Fruit fly (Drosophila melanogaster) whole organism, embryonic: Measurements from ENCODE around the gene Fatp1.

ENCODE experiments used
- Antp ChIP-seq: fragments of 200-800 bp; sonication (Bioruptor generic); optimal IDR thresholded peaks from 3 replicates; lab custom pipeline; 2016; ENCODE audit warnings: missing biosample characterization, missing genetic modification characterization
- BtbVII ChIP-seq: fragments of 200-800 bp; sonication (Bioruptor generic); optimal IDR thresholded peaks from 3 replicates; lab custom pipeline; 2017; ENCODE audit warnings: missing biosample characterization, mild to moderate bottlenecking, missing genetic modification characterization
- CG10274 ChIP-seq: fragments of 200-800 bp; sonication (Bioruptor generic); optimal IDR thresholded peaks from 3 replicates; lab custom pipeline; 2017; ENCODE audit warnings: missing biosample characterization, mild to moderate bottlenecking, missing genetic modification characterization
- CG10431 ChIP-seq: fragments of 200-800 bp; sonication (Bioruptor generic); optimal IDR thresholded peaks from 3 replicates; lab custom pipeline; 2018; ENCODE audit warnings: missing biosample characterization, mild to moderate bottlenecking, missing genetic modification characterization
- CG11247 ChIP-seq: fragments of 200-800 bp; sonication (Bioruptor generic); IDR thresholded peaks from 2 replicates; pipeline ENCODE4 v1.3.6; 2022; ENCODE audit warnings: missing biosample characterization, missing genetic modification characterization
- CG11504 ChIP-seq: fragments of 200-800 bp; sonication (Bioruptor generic); optimal IDR thresholded peaks from 3 replicates; lab custom pipeline; 2019; ENCODE audit warnings: missing biosample characterization, mild to moderate bottlenecking, missing genetic modification characterization, moderate library complexity
- CG15479 ChIP-seq: fragments of 200-800 bp; sonication (Bioruptor generic); optimal IDR thresholded peaks from 3 replicates; lab custom pipeline; 2019; ENCODE audit warnings: missing biosample characterization, mild to moderate bottlenecking, missing genetic modification characterization, moderate library complexity
- CG15696 ChIP-seq: fragments of 200-800 bp; sonication (Bioruptor generic); optimal IDR thresholded peaks from 2 replicates; lab custom pipeline; 2019; ENCODE audit warnings: missing biosample characterization, mild to moderate bottlenecking, missing genetic modification characterization, moderate library complexity
- CG17361 ChIP-seq: fragments of 200-800 bp; sonication (Bioruptor generic); IDR thresholded peaks from 3 replicates; pipeline ENCODE4 v1.3.6; 2022; ENCODE audit warnings: missing biosample characterization, missing genetic modification characterization
- CG17802 ChIP-seq: fragments of 200-800 bp; sonication (Bioruptor generic); optimal IDR thresholded peaks from 2 replicates; lab custom pipeline; 2018; ENCODE audit warnings: missing biosample characterization, mild to moderate bottlenecking, missing genetic modification characterization, moderate library complexity
- CG18599 ChIP-seq: fragments of 200-800 bp; sonication (Bioruptor generic); optimal IDR thresholded peaks from 3 replicates; lab custom pipeline; 2017; ENCODE audit warnings: missing biosample characterization, missing genetic modification characterization, mild to moderate bottlenecking, moderate library complexity, missing genetic modification reagents
- CG2116 ChIP-seq: fragments of 200-800 bp; sonication (Bioruptor generic); optimal IDR thresholded peaks from 3 replicates; lab custom pipeline; 2018; ENCODE audit warnings: missing biosample characterization, mild to moderate bottlenecking, missing genetic modification characterization
- CG31365 ChIP-seq: fragments of 200-800 bp; sonication (Bioruptor generic); optimal IDR thresholded peaks from 2 replicates; lab custom pipeline; 2018; ENCODE audit warnings: missing biosample characterization, mild to moderate bottlenecking, missing genetic modification characterization
- CG33557 ChIP-seq: fragments of 200-800 bp; sonication (Bioruptor generic); optimal IDR thresholded peaks from 2 replicates; lab custom pipeline; 2019; ENCODE audit warnings: missing biosample characterization, mild to moderate bottlenecking, missing genetic modification characterization, moderate library complexity
- CG4707 ChIP-seq: fragments of 200-800 bp; sonication (Bioruptor generic); optimal IDR thresholded peaks from 2 replicates; lab custom pipeline; 2018; ENCODE audit warnings: missing biosample characterization, mild to moderate bottlenecking, missing genetic modification characterization, moderate library complexity
- CG6254 ChIP-seq: fragments of 200-800 bp; sonication (Bioruptor generic); optimal IDR thresholded peaks from 3 replicates; lab custom pipeline; 2017; ENCODE audit warnings: mild to moderate bottlenecking, missing biosample characterization, missing genetic modification reagents, missing genetic modification characterization
- CG6854 ChIP-seq: fragments of 200-800 bp; sonication (Bioruptor generic); optimal IDR thresholded peaks from 3 replicates; lab custom pipeline; 2017; ENCODE audit warnings: missing biosample characterization, mild to moderate bottlenecking, missing genetic modification characterization
- CG7372 ChIP-seq: fragments of 200-800 bp; sonication (Bioruptor generic); IDR thresholded peaks from 2 replicates; pipeline ENCODE4 v1.3.6; 2022; ENCODE audit warnings: missing biosample characterization, missing genetic modification characterization
- CG7745 ChIP-seq: fragments of 200-800 bp; sonication (Bioruptor generic); optimal IDR thresholded peaks from 2 replicates; lab custom pipeline; 2018; ENCODE audit warnings: missing biosample characterization, mild to moderate bottlenecking, missing genetic modification characterization, moderate library complexity
- CG7928 ChIP-seq: fragments of 200-800 bp; sonication (Bioruptor generic); optimal IDR thresholded peaks from 2 replicates; lab custom pipeline; 2017; ENCODE audit warnings: missing biosample characterization, mild to moderate bottlenecking, missing genetic modification characterization
- CG7963 ChIP-seq: fragments of 200-800 bp; sonication (Bioruptor generic); IDR thresholded peaks from 3 replicates; pipeline ENCODE4 v1.3.6; 2022; ENCODE audit warnings: missing biosample characterization, missing genetic modification characterization; ENCODE audit not compliant: partially characterized antibody
- CG8359 ChIP-seq: fragments of 200-800 bp; sonication (Bioruptor generic); optimal IDR thresholded peaks from 2 replicates; lab custom pipeline; 2017; ENCODE audit warnings: missing biosample characterization, mild to moderate bottlenecking, missing genetic modification characterization, borderline replicate concordance
- Dbx ChIP-seq: fragments of 200-800 bp; sonication (Bioruptor generic); IDR thresholded peaks from 3 replicates; pipeline ENCODE4 v1.3.6; 2022; ENCODE audit warnings: missing biosample characterization, missing genetic modification characterization
- Doc2 ChIP-seq: fragments of 200-800 bp; sonication (Bioruptor generic); IDR thresholded peaks from 2 replicates; pipeline ENCODE4 v1.3.6; 2022; ENCODE audit warnings: missing biosample characterization, missing genetic modification characterization
- E2f2 ChIP-seq: fragments of 200-800 bp; sonication (Bioruptor generic); IDR thresholded peaks from 2 replicates; pipeline ENCODE4 v1.3.6; 2022; ENCODE audit warnings: missing biosample characterization, missing genetic modification characterization
- H15 ChIP-seq: fragments of 200-800 bp; sonication (Bioruptor generic); IDR thresholded peaks from 3 replicates; pipeline ENCODE4 v1.3.6; 2022; ENCODE audit warnings: missing biosample characterization, missing genetic modification characterization
- Hand ChIP-seq: fragments of 200-800 bp; sonication (Bioruptor generic); optimal IDR thresholded peaks from 2 replicates; lab custom pipeline; 2017; ENCODE audit warnings: mild to moderate bottlenecking, missing biosample characterization, missing genetic modification reagents, missing genetic modification characterization
- Med ChIP-seq: fragments of 200-800 bp; sonication (Bioruptor generic); peaks from one replicate; lab custom pipeline; 2016; ENCODE audit warnings: missing biosample characterization, missing genetic modification characterization, mild to moderate bottlenecking, inconsistent platforms, moderate library complexity
- NC2β ChIP-seq: fragments of 200-800 bp; sonication (Bioruptor generic); optimal IDR thresholded peaks from 2 replicates; lab custom pipeline; 2016; ENCODE audit warnings: missing biosample characterization, missing genetic modification characterization
- Neu2 ChIP-seq: fragments of 200-800 bp; sonication (Bioruptor generic); optimal IDR thresholded peaks from 3 replicates; lab custom pipeline; 2016; ENCODE audit warnings: missing biosample characterization, missing genetic modification characterization, borderline replicate concordance
- Opbp ChIP-seq: fragments of 200-800 bp; sonication (Bioruptor generic); IDR thresholded peaks from 3 replicates; pipeline ENCODE4 v1.3.6; 2022; ENCODE audit warnings: missing biosample characterization, missing genetic modification characterization; ENCODE audit not compliant: partially characterized antibody
- PHDP ChIP-seq: fragments of 200-800 bp; sonication (Bioruptor generic); optimal IDR thresholded peaks from 3 replicates; lab custom pipeline; 2018; ENCODE audit warnings: missing biosample characterization, mild to moderate bottlenecking, missing genetic modification characterization, moderate library complexity
- Ptx1 ChIP-seq: fragments of 200-800 bp; sonication (Bioruptor generic); IDR thresholded peaks from 2 replicates; pipeline ENCODE4 v1.3.6; 2022; ENCODE audit warnings: missing biosample characterization, missing genetic modification characterization
- Tbp ChIP-seq: fragments of >200 bp; optimal IDR thresholded peaks from 2 replicates; lab custom pipeline; 2018; ENCODE audit warnings: missing biosample characterization, missing genetic modification characterization
- Usf ChIP-seq: fragments of 200-800 bp; sonication (Bioruptor generic); optimal IDR thresholded peaks from 2 replicates; lab custom pipeline; 2017; ENCODE audit warnings: missing genotype, missing biosample characterization, missing genetic modification characterization
- abd-A ChIP-seq: fragments of 200-800 bp; sonication (Bioruptor generic); optimal IDR thresholded peaks from 3 replicates; lab custom pipeline; 2019; ENCODE audit warnings: missing biosample characterization, mild to moderate bottlenecking, missing genetic modification characterization, moderate library complexity
- aop ChIP-seq: fragments of 200-800 bp; sonication (Bioruptor generic); IDR thresholded peaks from 2 replicates; pipeline ENCODE4 v1.3.6; 2022; ENCODE audit warnings: missing biosample characterization, missing genetic modification characterization
- cad ChIP-seq: fragments of >200 bp; optimal IDR thresholded peaks from 2 replicates; lab custom pipeline; 2017; ENCODE audit warnings: missing biosample characterization, missing genetic modification characterization
- dysf ChIP-seq: fragments of 200-800 bp; sonication (Bioruptor generic); IDR thresholded peaks from 3 replicates; pipeline ENCODE4 v1.3.6; 2022; ENCODE audit warnings: missing biosample characterization, missing genetic modification characterization
- ems ChIP-seq: fragments of 200-800 bp; sonication (Bioruptor generic); optimal IDR thresholded peaks from 3 replicates; lab custom pipeline; 2016; ENCODE audit warnings: missing biosample characterization, missing genetic modification characterization
- exex ChIP-seq: fragments of 200-800 bp; sonication (Bioruptor generic); optimal IDR thresholded peaks from 4 replicates; lab custom pipeline; 2018; ENCODE audit warnings: missing biosample characterization, mild to moderate bottlenecking, missing genetic modification characterization, moderate library complexity
- hth ChIP-seq: fragments of >200 bp; optimal IDR thresholded peaks from 2 replicates; lab custom pipeline; 2017; ENCODE audit warnings: inconsistent platforms
- kay ChIP-seq: fragments of 200-800 bp; sonication (Bioruptor generic); optimal IDR thresholded peaks from 2 replicates; lab custom pipeline; 2016; ENCODE audit warnings: missing biosample characterization, missing genetic modification characterization
- kni ChIP-seq: fragments of 200-800 bp; sonication (Bioruptor generic); optimal IDR thresholded peaks from 3 replicates; lab custom pipeline; 2017; ENCODE audit warnings: mild to moderate bottlenecking, missing biosample characterization, missing genetic modification reagents, missing genetic modification characterization
- lab ChIP-seq: fragments of 200-800 bp; sonication (Bioruptor generic); optimal IDR thresholded peaks from 3 replicates; lab custom pipeline; 2017; ENCODE audit warnings: missing biosample characterization, missing genetic modification characterization, mild to moderate bottlenecking, moderate library complexity, missing genetic modification reagents
- mld ChIP-seq: fragments of 200-800 bp; sonication (Bioruptor generic); IDR thresholded peaks from 3 replicates; pipeline ENCODE4 v1.3.6; 2022; ENCODE audit warnings: missing biosample characterization, missing genetic modification characterization; ENCODE audit not compliant: partially characterized antibody
- odd ChIP-seq: fragments of 200-800 bp; sonication (Bioruptor generic); optimal IDR thresholded peaks from 2 replicates; lab custom pipeline; 2017; ENCODE audit warnings: missing biosample characterization, mild to moderate bottlenecking, missing genetic modification characterization
- onecut ChIP-seq: fragments of 200-800 bp; sonication (Bioruptor generic); IDR thresholded peaks from 2 replicates; pipeline ENCODE4 v1.3.6; 2022; ENCODE audit warnings: missing biosample characterization, missing genetic modification characterization
- sima ChIP-seq: fragments of 200-800 bp; sonication (Bioruptor generic); optimal IDR thresholded peaks from 2 replicates; lab custom pipeline; 2016; ENCODE audit warnings: missing biosample characterization, missing genetic modification characterization
- tgo ChIP-seq: fragments of 200-800 bp; sonication (Bioruptor generic); IDR thresholded peaks from 3 replicates; pipeline ENCODE4 v1.3.6; 2022; ENCODE audit warnings: missing biosample characterization, missing genetic modification characterization
- unpg ChIP-seq: fragments of 200-800 bp; sonication (Bioruptor generic); optimal IDR thresholded peaks from 3 replicates; lab custom pipeline; 2018; ENCODE audit warnings: missing biosample characterization, mild to moderate bottlenecking, missing genetic modification characterization, moderate library complexity

Fatp1 gene

DNA sequence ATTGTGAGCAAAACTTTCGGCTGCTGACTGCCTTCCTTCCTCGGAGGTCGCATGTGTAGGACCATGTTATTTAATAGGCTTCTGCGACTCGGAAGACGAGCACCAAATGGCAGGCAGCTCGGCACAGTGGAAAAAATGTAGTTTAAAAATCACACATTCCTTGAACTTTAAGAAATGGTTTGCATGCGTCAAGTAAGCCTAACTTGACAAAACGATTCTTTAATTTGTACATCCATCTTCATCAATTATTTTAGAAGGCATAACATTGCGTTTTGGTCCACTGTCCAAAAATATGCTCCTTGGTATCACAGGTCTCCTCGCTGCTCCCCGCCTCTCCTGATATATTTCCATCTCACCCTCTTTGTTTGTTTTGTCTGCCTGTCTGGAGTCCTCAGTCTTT lies 48.7 kb upstream of the Fatp1 start:
- TF ChIP-seq unpg (GFP tag; lab: Kevin White, UChicago) (peak; percentile 50), CG4707 (GFP tag; lab: Kevin White, UChicago) (no peak), CG15696 (no peak), kay (no peak), Ptx1 (GFP tag; lab: Robert Waterston, UW) (peak; percentile 58; the same call in 1 of the 2 replicates), Usf (GFP tag; lab: Kevin White, UChicago) (no peak), cad (GFP tag; lab: Kevin White, UChicago) (no peak), abd-A (tag; lab: Kevin White, UChicago) (no peak), CG15479 (GFP tag; lab: Kevin White, UChicago) (no peak), Med (GFP tag; lab: Kevin White, UChicago) (peak; percentile 91), tgo (peak; percentile 58; the same call in 2 of the 3 replicates), CG7372 (GFP tag; lab: Robert Waterston, UW) (peak; percentile 31; the same call in 1 of the 2 replicates), sima (GFP tag; lab: Kevin White, UChicago) (no peak), E2f2 (GFP tag; lab: Robert Waterston, UW) (peak; percentile 37; the same call in 1 of the 2 replicates), exex (tag; lab: Kevin White, UChicago) (no peak), Doc2 (GFP tag; lab: Robert Waterston, UW) (no peak), aop (GFP tag; lab: Robert Waterston, UW) (no peak), Dbx (GFP tag; lab: Robert Waterston, UW) (peak; percentile 80), CG33557 (GFP tag; lab: Kevin White, UChicago) (no peak), CG31365 (tag; lab: Kevin White, UChicago) (no peak), Opbp (GFP tag; lab: Robert Waterston, UW) (no peak), hth (lab: Kevin White, UChicago) (no peak), Neu2 (GFP tag; lab: Kevin White, UChicago) (no peak), ems (peak; percentile 6), CG17802 (no peak), odd (peak; percentile 9), BtbVII (GFP tag; lab: Kevin White, UChicago) (peak; percentile 53), kni (GFP tag; lab: Kevin White, UChicago) (no peak), Antp (GFP tag; lab: Kevin White, UChicago) (peak; percentile 50), CG18599 (GFP tag; lab: Kevin White, UChicago) (peak; percentile 90), onecut (GFP tag; lab: Robert Waterston, UW) (peak; percentile 8; the same call in 1 of the 2 replicates), CG7928 (GFP tag; lab: Kevin White, UChicago) (no peak), NC2β (GFP tag; lab: Kevin White, UChicago) (no peak), CG7963 (no peak), CG2116 (no peak), CG11504 (tag; lab: Kevin White, UChicago) (peak; percentile 60), CG7745 (no peak), Hand (GFP tag; lab: Kevin White, UChicago) (peak; percentile 80), CG8359 (GFP tag; lab: Kevin White, UChicago) (no peak), CG17361 (GFP tag; lab: Robert Waterston, UW) (no peak), H15 (GFP tag; lab: Robert Waterston, UW) (no peak), CG11247 (GFP tag; lab: Robert Waterston, UW) (no peak), CG6254 (no peak), Tbp (GFP tag; lab: Kevin White, UChicago) (no peak), PHDP (tag; lab: Kevin White, UChicago) (peak; percentile 30), lab (peak; percentile 87), dysf (GFP tag; lab: Robert Waterston, UW) (peak; percentile 76), CG6854 (GFP tag; lab: Kevin White, UChicago) (peak; percentile 54), CG10431 (GFP tag; lab: Kevin White, UChicago) (no peak), mld (GFP tag; lab: Robert Waterston, UW) (no peak), CG10274 (GFP tag; lab: Kevin White, UChicago) (peak; percentile 19)
